Fruit fly (Drosophila melanogaster): ENCODE measurements around the gene CG7950.
A peak's percentile ranks its signal among the peaks of the same experiment; 100 is the strongest.

DNA sequence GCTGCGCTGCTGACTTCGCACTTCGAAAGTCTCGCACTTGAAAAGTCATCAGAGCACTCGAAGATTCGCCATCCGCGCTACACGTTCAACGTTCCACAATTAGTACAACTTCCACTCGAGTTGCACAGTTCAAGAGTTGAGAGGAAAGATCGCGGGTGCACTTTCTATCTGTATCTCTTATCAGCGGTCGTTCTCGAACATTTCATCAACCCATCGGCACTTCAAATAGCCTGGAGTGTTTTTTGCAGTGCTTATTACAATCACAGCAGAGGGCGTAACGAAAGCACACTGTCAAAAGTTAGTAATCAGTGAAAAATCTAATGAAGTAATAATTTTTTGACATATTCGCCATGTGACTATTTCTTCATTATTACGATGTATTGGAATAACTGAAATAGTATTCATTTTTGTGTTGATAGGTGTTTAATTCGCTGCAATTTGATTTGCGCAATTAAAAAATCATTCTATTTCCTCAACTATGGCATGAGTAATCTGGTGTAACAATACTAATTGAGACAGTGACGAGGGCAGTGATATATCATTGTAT lies 44.8 kb downstream of the CG7950 start:
- TF ChIP-seq Hr39 (GFP tag; optimal IDR thresholded peaks at IDR 0.05) (peak; percentile 47), Lpt (GFP tag; optimal IDR thresholded peaks at IDR 0.05) (no peak), achi (GFP tag; optimal IDR thresholded peaks at IDR 0.05) (no peak), CG15336 (GFP tag; IDR thresholded peaks at IDR 0.05) (peak; percentile 62; the same call in 1 of the 2 replicates), Met (GFP tag; optimal IDR thresholded peaks at IDR 0.05) (peak; percentile 51), CG6163 (GFP tag; IDR thresholded peaks at IDR 0.05) (peak; percentile 71), svp (GFP tag) (peak; percentile 93), CG6792 (GFP tag; optimal IDR thresholded peaks at IDR 0.05) (no peak)
